Worm (Caenorhabditis elegans) whole organism, young adult: ENCODE measurements around the gene pqn-53.

Experiments
- B0336.3 ChIP-seq: fragments of 200-800 bp; sonication (Bioruptor generic); IDR thresholded peaks from 2 replicates; pipeline ENCODE4 v1.3.6; 2022; ENCODE audit warnings: missing genetic modification characterization, missing compliant biosample characterization
- F22D6.2 ChIP-seq: sonication (generic microtip); optimal IDR thresholded peaks from 2 replicates; lab custom pipeline; 2016; ENCODE audit warnings: mild to moderate bottlenecking, missing genetic modification characterization, missing compliant biosample characterization
- F23B12.7 ChIP-seq: sonication (generic microtip); optimal IDR thresholded peaks from 2 replicates; lab custom pipeline; 2017; ENCODE audit warnings: missing genetic modification characterization, mild to moderate bottlenecking, missing compliant biosample characterization, antibody characterized with exemption, moderate library complexity; ENCODE audit not compliant: insufficient read depth
- F39B2.1 ChIP-seq: fragments of 200-800 bp; sonication (Bioruptor generic); IDR thresholded peaks from 2 replicates; pipeline ENCODE4 v1.3.6; 2022; ENCODE audit warnings: missing genetic modification reagents, missing genetic modification characterization, missing compliant biosample characterization
- F49E8.2 ChIP-seq: sonication (generic microtip); optimal IDR thresholded peaks from 3 replicates; lab custom pipeline; 2017; ENCODE audit warnings: missing genetic modification characterization, mild to moderate bottlenecking, missing compliant biosample characterization, antibody characterized with exemption, moderate library complexity; ENCODE audit not compliant: insufficient read depth
- F52B5.7 ChIP-seq: sonication (generic microtip); optimal IDR thresholded peaks from 2 replicates; lab custom pipeline; 2016; ENCODE audit warnings: mild to moderate bottlenecking, missing genetic modification characterization, missing compliant biosample characterization
- K11D2.4 ChIP-seq: fragments of 200-800 bp; sonication (Bioruptor generic); IDR thresholded peaks from 2 replicates; pipeline ENCODE4 v1.3.6; 2022; ENCODE audit warnings: missing genetic modification reagents, missing genetic modification characterization, missing compliant biosample characterization
- T07F8.4 ChIP-seq: sonication (generic microtip); optimal IDR thresholded peaks from 2 replicates; lab custom pipeline; 2016; ENCODE audit warnings: mild to moderate bottlenecking, missing genetic modification characterization, moderate library complexity, missing compliant biosample characterization
- ZK185.1 ChIP-seq: sonication (generic microtip); optimal IDR thresholded peaks from 2 replicates; lab custom pipeline; 2016; ENCODE audit warnings: mild to moderate bottlenecking, missing genetic modification characterization, missing compliant biosample characterization; ENCODE audit not compliant: poor library complexity, severe bottlenecking
- ama-1 ChIP-seq, 3 experiments: fragments of 150-350 bp in 1 of 3; sonication (generic microtip) in 2 of 3; optimal IDR thresholded peaks; 2 replicates each; lab custom pipeline; 2014 to 2018; ENCODE audit warnings: missing biosample characterization in 2 of 3, missing genetic modification characterization in 2 of 3, missing genetic modification reagents in 2 of 3
- attf-3 ChIP-seq: fragments of 200-800 bp; sonication (Bioruptor generic); conservative IDR thresholded peaks from 2 replicates; pipeline ENCODE4 v1.3.6; 2022; ENCODE audit warnings: missing genetic modification reagents, missing genetic modification characterization, missing compliant biosample characterization
- ccch-3 ChIP-seq: fragments of 200-800 bp; sonication (Bioruptor generic); optimal IDR thresholded peaks from 2 replicates; lab custom pipeline; 2018; ENCODE audit warnings: mild to moderate bottlenecking, missing genetic modification characterization, missing compliant biosample characterization
- ceh-40 ChIP-seq: fragments of 200-800 bp; sonication (Bioruptor generic); IDR thresholded peaks from 2 replicates; pipeline ENCODE4 v1.3.6; 2022; ENCODE audit warnings: missing genetic modification characterization, missing compliant biosample characterization
- ceh-58 ChIP-seq: fragments of 200-800 bp; sonication (Bioruptor generic); IDR thresholded peaks from 2 replicates; pipeline ENCODE4 v1.3.6; 2022; ENCODE audit warnings: missing genetic modification characterization, missing compliant biosample characterization
- die-1 ChIP-seq: sonication (generic microtip); optimal IDR thresholded peaks from 2 replicates; lab custom pipeline; 2016; ENCODE audit warnings: missing genotype, mild to moderate bottlenecking, missing genetic modification characterization, missing compliant biosample characterization
- dpl-1 ChIP-seq: fragments of 150-350 bp; optimal IDR thresholded peaks from 2 replicates; lab custom pipeline; 2014; ENCODE audit warnings: missing biosample characterization, missing genetic modification reagents, missing genetic modification characterization
- efl-1 ChIP-seq: fragments of 150-350 bp; optimal IDR thresholded peaks from 2 replicates; lab custom pipeline; 2014; ENCODE audit warnings: missing biosample characterization, missing genetic modification reagents, missing genetic modification characterization
- egl-18 ChIP-seq: fragments of 200-800 bp; sonication (Bioruptor generic); IDR thresholded peaks from 2 replicates; pipeline ENCODE4 v1.3.6; 2022; ENCODE audit warnings: missing genetic modification reagents, missing genetic modification characterization, missing compliant biosample characterization
- egrh-3 ChIP-seq: fragments of 200-800 bp; sonication (Bioruptor generic); IDR thresholded peaks from 2 replicates; pipeline ENCODE4 v1.3.6; 2022; ENCODE audit warnings: missing genetic modification reagents, missing genetic modification characterization, missing compliant biosample characterization
- gei-17 ChIP-seq: fragments of 200-800 bp; sonication (Bioruptor generic); optimal IDR thresholded peaks from 2 replicates; lab custom pipeline; 2018; ENCODE audit warnings: mild to moderate bottlenecking, missing genetic modification characterization, missing compliant biosample characterization
- him-1 ChIP-seq: sonication (generic microtip); optimal IDR thresholded peaks from 2 replicates; lab custom pipeline; 2016; ENCODE audit warnings: missing genotype, missing genetic modification reagents, missing genetic modification characterization, missing compliant biosample characterization
- hlh-12 ChIP-seq: sonication (generic microtip); optimal IDR thresholded peaks from 2 replicates; lab custom pipeline; 2016; ENCODE audit warnings: missing genetic modification characterization, missing compliant biosample characterization
- lag-1 ChIP-seq: fragments of 200-800 bp; sonication (Bioruptor generic); IDR thresholded peaks from 2 replicates; pipeline ENCODE4 v1.3.6; 2022; ENCODE audit warnings: missing genetic modification reagents, missing genetic modification characterization, missing compliant biosample characterization
- lir-1 ChIP-seq: fragments of 200-800 bp; sonication (Bioruptor generic); conservative IDR thresholded peaks from 2 replicates; pipeline ENCODE4 v1.3.6; 2022; ENCODE audit warnings: missing genetic modification reagents, missing genetic modification characterization, missing compliant biosample characterization
- madf-6 ChIP-seq: fragments of 200-800 bp; sonication (Bioruptor generic); IDR thresholded peaks from 2 replicates; pipeline ENCODE4 v1.3.6; 2022; ENCODE audit warnings: missing genetic modification reagents, missing genetic modification characterization, missing compliant biosample characterization
- madf-8 ChIP-seq: fragments of 200-800 bp; sonication (Bioruptor generic); conservative IDR thresholded peaks from 2 replicates; pipeline ENCODE4 v1.3.6; 2022; ENCODE audit warnings: missing genetic modification reagents, missing genetic modification characterization, missing compliant biosample characterization
- mcd-1 ChIP-seq: fragments of 200-800 bp; sonication (Bioruptor generic); IDR thresholded peaks from 2 replicates; pipeline ENCODE4 v1.3.6; 2022; ENCODE audit warnings: missing genetic modification reagents, missing genetic modification characterization, missing compliant biosample characterization
- nhr-80 ChIP-seq: sonication (generic microtip); optimal IDR thresholded peaks from 2 replicates; lab custom pipeline; 2016; ENCODE audit warnings: missing genetic modification characterization, missing compliant biosample characterization
- rcor-1 ChIP-seq: fragments of 200-800 bp; sonication (Bioruptor generic); IDR thresholded peaks from 2 replicates; pipeline ENCODE4 v1.3.6; 2022; ENCODE audit warnings: missing genetic modification reagents, missing genetic modification characterization, missing compliant biosample characterization
- rec-8 ChIP-seq, 2 experiments: sonication (generic microtip); optimal IDR thresholded peaks; 2 replicates each; lab custom pipeline; 2016; ENCODE audit warnings: mild to moderate bottlenecking in 2 of 2, missing genetic modification characterization in 2 of 2, missing genetic modification reagents in 2 of 2, missing genotype in 2 of 2, missing biosample characterization in 1 of 2, missing compliant biosample characterization in 1 of 2, moderate library complexity in 1 of 2
- repo-1 ChIP-seq: sonication (generic microtip); optimal IDR thresholded peaks from 2 replicates; lab custom pipeline; 2017; ENCODE audit warnings: mild to moderate bottlenecking, missing genetic modification characterization, missing compliant biosample characterization
- rpc-1 ChIP-seq, 2 experiments: fragments of 150-350 bp in 1 of 2; sonication (generic microtip) in 1 of 2; optimal IDR thresholded peaks; 2 replicates each; lab custom pipeline; 2014 to 2018; ENCODE audit warnings: missing biosample characterization in 1 of 2, missing genetic modification characterization in 1 of 2, missing genetic modification reagents in 1 of 2, missing genotype in 1 of 2
- tbp1 ChIP-seq: fragments of 200-800 bp; sonication (Bioruptor generic); optimal IDR thresholded peaks from 2 replicates; lab custom pipeline; 2018; ENCODE audit warnings: mild to moderate bottlenecking, missing genetic modification characterization, missing compliant biosample characterization
- tlf-1 ChIP-seq: fragments of 200-800 bp; sonication (Bioruptor generic); optimal IDR thresholded peaks from 2 replicates; lab custom pipeline; 2018; ENCODE audit warnings: mild to moderate bottlenecking, missing genetic modification characterization, missing compliant biosample characterization
- unc-62 ChIP-seq: fragments of 150-350 bp; optimal IDR thresholded peaks from 2 replicates; lab custom pipeline; 2014; ENCODE audit warnings: missing biosample characterization, missing genetic modification reagents, missing genetic modification characterization
- ztf-26 ChIP-seq: sonication (generic microtip); optimal IDR thresholded peaks from 2 replicates; lab custom pipeline; 2017; ENCODE audit warnings: missing genetic modification characterization, missing compliant biosample characterization
- ztf-3 ChIP-seq: fragments of 200-800 bp; sonication (Bioruptor generic); optimal IDR thresholded peaks from 2 replicates; lab custom pipeline; 2018; ENCODE audit warnings: mild to moderate bottlenecking, missing genetic modification characterization, missing compliant biosample characterization
- ztf-6 ChIP-seq: fragments of 200-800 bp; sonication (Bioruptor generic); IDR thresholded peaks from 2 replicates; pipeline ENCODE4 v1.3.6; 2022; ENCODE audit warnings: missing genetic modification reagents, missing genetic modification characterization, missing compliant biosample characterization

pqn-53 gene

ce11 chrV:12075983-12076382, 10.8 kb upstream of the pqn-53 start:
- TF ChIP-seq F52B5.7 (no peak), nhr-80 (tag; lab: Kevin White, UChicago) (peak; percentile 75), rec-8 (tag; optimal IDR thresholded peaks at IDR 0.05; lab: Kevin White, UChicago) (no peak), F23B12.7 (tag; lab: Kevin White, UChicago) (peak; percentile 37), dpl-1 (GFP tag; lab: Kevin White, UChicago) (no peak), rpc-1 (optimal IDR thresholded peaks at IDR 0.05; lab: Kevin White, UChicago) (no peak), rpc-1 (tag; optimal IDR thresholded peaks at IDR 0.05; lab: Kevin White, UChicago) (no peak)
- TF ChIP-seq, all 124 proteins: peak for 2

ce11 chrV:12074886-12075285, 9.7 kb upstream of the pqn-53 start, which contains the start of gene R07B7.6:
Gene R07B7.6 (minus strand): TSS chrV:12074986.
- TF ChIP-seq repo-1, result no peak

ce11 chrV:12071483-12071882, 6.3 kb upstream of the pqn-53 start:
- TF ChIP-seq unc-62 (no peak), ceh-58 (GFP tag; lab: Robert Waterston, UW) (no peak), F22D6.2 (tag; lab: Kevin White, UChicago) (no peak)

- TF ChIP-seq rcor-1 (no peak), F39B2.1 (GFP tag; lab: Robert Waterston, UW) (no peak), ztf-26 (no peak), madf-6 (no peak), B0336.3 (GFP tag; lab: Robert Waterston, UW) (no peak), lir-1 (GFP tag; lab: Robert Waterston, UW) (no peak), F49E8.2 (tag; lab: Kevin White, UChicago) (no peak), K11D2.4 (GFP tag; lab: Robert Waterston, UW) (no peak), tlf-1 (GFP tag; lab: Kevin White, UChicago) (no peak), ztf-3 (GFP tag; lab: Kevin White, UChicago) (no peak), tbp1 (GFP tag; lab: Kevin White, UChicago) (no peak), attf-3 (GFP tag; lab: Robert Waterston, UW) (no peak), egrh-3 (GFP tag; lab: Robert Waterston, UW) (no peak), madf-8 (no peak), ZK185.1 (tag; lab: Kevin White, UChicago) (no peak), ceh-40 (no peak), hlh-12 (tag; lab: Kevin White, UChicago) (no peak)
Observed at ce11 chrV:12070419-12070818, 5.2 kb upstream of the pqn-53 start, which contains the start of gene kmo-1. Gene kmo-1 (minus strand): TSS chrV:12070519.

ce11 chrV:12068437-12068836, 3.2 kb upstream of the pqn-53 start, which contains the start of gene kmo-2:
Gene kmo-2 (minus strand): TSS chrV:12068537.
- no peak for TF ChIP-seq mcd-1
- TF ChIP-seq ccch-3 (GFP tag; lab: Kevin White, UChicago), result no peak
- no peak for TF ChIP-seq T07F8.4 (tag; lab: Kevin White, UChicago)
- no peak for TF ChIP-seq him-1 (tag; lab: Kevin White, UChicago)
- no peak for TF ChIP-seq gei-17 (GFP tag; lab: Kevin White, UChicago)
- TF ChIP-seq efl-1, result no peak
- TF ChIP-seq lag-1 (GFP tag; lab: Robert Waterston, UW), result no peak
- TF ChIP-seq ama-1 (optimal IDR thresholded peaks at IDR 0.05; lab: Kevin White, UChicago), result no peak
- no peak for TF ChIP-seq ama-1 (GFP tag; optimal IDR thresholded peaks at IDR 0.05; lab: Kevin White, UChicago)
- no peak for TF ChIP-seq die-1 (tag; lab: Kevin White, UChicago)
- no peak for TF ChIP-seq F49E8.2 (tag; lab: Kevin White, UChicago)
- no peak for TF ChIP-seq ztf-6
- no peak for TF ChIP-seq ztf-3 (GFP tag; lab: Kevin White, UChicago)
- no peak for TF ChIP-seq nhr-80 (tag; lab: Kevin White, UChicago)
- TF ChIP-seq K11D2.4 (GFP tag; lab: Robert Waterston, UW), result no peak
- TF ChIP-seq egl-18 (GFP tag; lab: Robert Waterston, UW), result no peak
